Fruit fly (Drosophila melanogaster) whole organism, pupa: Measurements from ENCODE around the gene Bulli.

ENCODE experiments used
- CG10348 ChIP-seq: fragments of 200-800 bp; sonication (Bioruptor generic); IDR thresholded peaks from 2 replicates; pipeline ENCODE4 v1.3.6; 2022; ENCODE audit warnings: missing biosample characterization, missing genetic modification characterization
- CG32121 ChIP-seq: fragments of 200-800 bp; sonication (Bioruptor generic); IDR thresholded peaks from 2 replicates; pipeline ENCODE4 v1.3.6; 2022; ENCODE audit warnings: missing biosample characterization, missing genetic modification characterization
- CG4496 ChIP-seq: fragments of 200-800 bp; sonication (Bioruptor generic); IDR thresholded peaks from 3 replicates; pipeline ENCODE4 v1.3.6; 2022; ENCODE audit warnings: missing biosample characterization, missing genetic modification characterization
- CG8159 ChIP-seq: fragments of 200-800 bp; sonication (Bioruptor generic); optimal IDR thresholded peaks from 3 replicates; lab custom pipeline; 2018; ENCODE audit warnings: missing biosample characterization, mild to moderate bottlenecking, missing genetic modification characterization, moderate library complexity
- D1 ChIP-seq: fragments of 200-800 bp; sonication (Bioruptor generic); optimal IDR thresholded peaks from 2 replicates; lab custom pipeline; 2018; ENCODE audit warnings: missing biosample characterization, mild to moderate bottlenecking, missing genetic modification characterization, moderate library complexity
- EcR ChIP-seq: fragments of 200-800 bp; sonication (Bioruptor generic); optimal IDR thresholded peaks from 3 replicates; lab custom pipeline; 2019; ENCODE audit warnings: missing biosample characterization, missing genetic modification characterization, mild to moderate bottlenecking, moderate library complexity, missing genetic modification reagents
- gl ChIP-seq: fragments of 200-800 bp; sonication (Bioruptor generic); optimal IDR thresholded peaks from 2 replicates; lab custom pipeline; 2018; ENCODE audit warnings: missing biosample characterization, mild to moderate bottlenecking, missing genetic modification characterization

DNA sequence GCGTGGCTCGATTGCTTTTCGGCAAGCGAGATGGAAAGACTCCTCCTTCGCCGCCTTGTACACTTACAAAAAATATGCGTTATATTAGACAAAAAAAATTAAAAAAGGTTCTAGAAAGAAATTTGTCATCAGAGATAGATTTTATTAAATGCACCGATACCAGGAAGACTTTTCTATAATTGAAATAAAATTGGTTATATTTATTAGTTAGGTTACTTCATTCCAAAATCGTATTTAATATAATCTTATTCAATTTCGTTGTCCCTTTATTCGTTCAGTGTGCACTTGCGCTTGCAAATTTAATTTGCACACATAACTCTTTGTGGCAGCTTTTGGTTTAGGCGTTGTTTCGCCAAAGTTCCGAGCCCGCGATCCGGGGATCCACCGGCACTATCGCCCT, 26.3 kb upstream of the Bulli start:
- TF ChIP-seq CG32121 (no peak), CG8159 (tag; lab: Kevin White, UChicago) (no peak), gl (tag; lab: Kevin White, UChicago) (no peak), CG4496 (GFP tag; lab: Robert Waterston, UW) (no peak), CG10348 (no peak), D1 (tag; lab: Kevin White, UChicago) (no peak), EcR (no peak)
